Fruit fly (Drosophila melanogaster) whole organism: ENCODE measurements around the gene ttk.
A peak's percentile ranks its signal among the peaks of the same experiment; 100 is the strongest.

Experiments
- CG8478 ChIP-seq: fragments of >200 bp; optimal IDR thresholded peaks from 2 replicates; lab custom pipeline; 2018; ENCODE audit warnings: inconsistent platforms
- Dll ChIP-seq: fragments of >200 bp; optimal IDR thresholded peaks from 2 replicates; lab custom pipeline; 2017
- EcR ChIP-seq, 2 experiments: fragments of >200 bp; optimal IDR thresholded peaks; 2 replicates each; lab custom pipeline; 2017; ENCODE audit warnings: missing biosample characterization in 2 of 2, missing genetic modification characterization in 2 of 2, missing genetic modification reagents in 2 of 2
- pan ChIP-seq: fragments of >200 bp; optimal IDR thresholded peaks from 2 replicates; lab custom pipeline; 2017
- psq ChIP-seq: fragments of >200 bp; optimal IDR thresholded peaks from 2 replicates; lab custom pipeline; 2017
- usp ChIP-seq: fragments of >200 bp; optimal IDR thresholded peaks from 2 replicates; lab custom pipeline; 2017; ENCODE audit warnings: missing biosample characterization, missing genetic modification characterization, mixed read lengths

dm6 chr3R:31704524-31705215 is 9.0 kb upstream of the ttk start:
- TF ChIP-seq CG8478 (lab: Kevin White, UChicago), result no peak
- TF ChIP-seq EcR (GFP tag; optimal IDR thresholded peaks at IDR 0.05; lab: Kevin White, UChicago), result peak in 1 of 2 experiments; percentile 16
- TF ChIP-seq usp (GFP tag; lab: Kevin White, UChicago), result no peak
- no peak for TF ChIP-seq Dll
- no peak for TF ChIP-seq psq (lab: Kevin White, UChicago)
- TF ChIP-seq pan (lab: Kevin White, UChicago), result no peak
